Worm (Caenorhabditis elegans): ENCODE data around the gene C56E10.3.

DNA sequence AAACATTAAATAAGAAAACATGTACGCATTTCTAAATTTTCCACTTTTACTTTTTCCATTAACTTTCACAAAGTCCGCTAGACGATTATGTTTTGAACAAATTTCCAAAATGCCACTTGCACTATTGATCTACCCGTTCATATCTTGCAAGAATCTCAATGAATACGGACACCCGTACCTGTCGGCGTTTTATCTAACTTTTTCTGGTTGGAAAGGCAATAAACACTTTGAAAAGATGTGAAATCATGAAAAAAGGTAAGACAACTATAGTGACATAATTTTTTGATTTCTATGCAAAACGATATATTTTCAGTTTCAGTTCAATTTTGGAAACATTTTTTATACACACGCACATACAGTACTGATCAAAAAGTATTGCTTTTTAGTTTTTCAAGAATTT is 26.3 kb downstream of the C56E10.3 start:
- no peak for TF ChIP-seq elt-2 (tag; optimal IDR thresholded peaks at IDR 0.05)
- TF ChIP-seq nhr-11 (tag; optimal IDR thresholded peaks at IDR 0.05): no peak
- no peak for TF ChIP-seq unc-55 (GFP tag; optimal IDR thresholded peaks at IDR 0.05)
- TF ChIP-seq ama-1 (optimal IDR thresholded peaks at IDR 0.05): no peak
- TF ChIP-seq madf-2 (tag; optimal IDR thresholded peaks at IDR 0.05): no peak
- no peak for TF ChIP-seq unc-42 (tag; optimal IDR thresholded peaks at IDR 0.05)
- TF ChIP-seq hlh-15 (tag; optimal IDR thresholded peaks at IDR 0.05): no peak

Measured in whole organism, late embryonic.